Fruit fly (Drosophila melanogaster) whole organism, wandering third instar larva: ENCODE data around the gene BomT3.

Source experiments
- CrebA ChIP-seq: fragments of 200-800 bp; sonication (Bioruptor generic); optimal IDR thresholded peaks from 2 replicates; lab custom pipeline; 2016; ENCODE audit warnings: missing biosample characterization, mild to moderate bottlenecking, missing genetic modification characterization, borderline replicate concordance
- Dfd ChIP-seq: fragments of >200 bp; optimal IDR thresholded peaks from 2 replicates; lab custom pipeline; 2017; ENCODE audit warnings: missing biosample characterization, missing genetic modification characterization
- HLH106 ChIP-seq: fragments of 200-800 bp; optimal IDR thresholded peaks from 3 replicates; lab custom pipeline; 2019; ENCODE audit warnings: missing biosample characterization, mild to moderate bottlenecking, missing genetic modification characterization, moderate library complexity
- dsf ChIP-seq: sonication (Bioruptor generic); optimal IDR thresholded peaks from 2 replicates; lab custom pipeline; 2016; ENCODE audit warnings: missing biosample characterization, missing genetic modification characterization, borderline replicate concordance
- foxo ChIP-seq, 2 experiments: fragments of 200-800 bp; sonication (Bioruptor generic); optimal IDR thresholded peaks; 2 replicates in 1 of 2; 3 replicates in 1 of 2; lab custom pipeline; 2016 to 2017; ENCODE audit warnings: missing biosample characterization in 2 of 2, missing genetic modification characterization in 2 of 2

dm6 chr3R:22053202-22053601, 33.0 kb downstream of the BomT3 start:
- TF ChIP-seq foxo (GFP tag; optimal IDR thresholded peaks at IDR 0.05; lab: Kevin White, UChicago), result no peak
- TF ChIP-seq Dfd (GFP tag; lab: Kevin White, UChicago), result no peak
- no peak for TF ChIP-seq CrebA (GFP tag; lab: Kevin White, UChicago)
- TF ChIP-seq dsf (GFP tag; lab: Kevin White, UChicago), result no peak
- TF ChIP-seq HLH106, result no peak
